Worm (Caenorhabditis elegans): ENCODE data around the gene C09B9.2.

ce11 chrIV:5031346-5031745 lies 2.3 kb downstream of the C09B9.2 start:
- TF ChIP-seq unc-62 (GFP tag; optimal IDR thresholded peaks at IDR 0.05) (no peak), elt-2 (tag; optimal IDR thresholded peaks at IDR 0.05) (no peak), jun-1 (tag; optimal IDR thresholded peaks at IDR 0.05) (no peak), fos-1 (tag; optimal IDR thresholded peaks at IDR 0.05) (no peak), fkh-10 (GFP tag; optimal IDR thresholded peaks at IDR 0.05) (no peak), sea-2 (GFP tag; optimal IDR thresholded peaks at IDR 0.05) (no peak), elt-3 (tag; optimal IDR thresholded peaks at IDR 0.05) (no peak), nhr-25 (tag; optimal IDR thresholded peaks at IDR 0.05) (no peak), R02D3.7 (tag; optimal IDR thresholded peaks at IDR 0.05) (no peak), snpc-4 (tag; optimal IDR thresholded peaks at IDR 0.05) (no peak), aly-2 (tag; optimal IDR thresholded peaks at IDR 0.05) (no peak), tbx-2 (tag; optimal IDR thresholded peaks at IDR 0.05) (no peak)
